Worm (Caenorhabditis elegans) whole organism, young adult: ENCODE measurements around the gene ergi-1.
A peak's percentile ranks its signal among the peaks of the same experiment; 100 is the strongest.

Experiments
- B0035.1 ChIP-seq: sonication (generic microtip); optimal IDR thresholded peaks from 2 replicates; lab custom pipeline; 2016; ENCODE audit warnings: missing genetic modification characterization, mild to moderate bottlenecking, missing compliant biosample characterization, missing genotype, missing genetic modification reagents
- D2030.7 ChIP-seq: fragments of 200-800 bp; sonication (Bioruptor generic); IDR thresholded peaks from 2 replicates; pipeline ENCODE4 v1.3.6; 2022; ENCODE audit warnings: missing genetic modification reagents, missing genetic modification characterization, missing compliant biosample characterization
- Y53F4B.3 ChIP-seq: fragments of 200-800 bp; sonication (Bioruptor generic); IDR thresholded peaks from 2 replicates; pipeline ENCODE4 v1.3.6; 2022; ENCODE audit warnings: missing genetic modification reagents, missing genetic modification characterization, missing compliant biosample characterization
- ZK185.1 ChIP-seq: sonication (generic microtip); optimal IDR thresholded peaks from 2 replicates; lab custom pipeline; 2016; ENCODE audit warnings: mild to moderate bottlenecking, missing genetic modification characterization, missing compliant biosample characterization; ENCODE audit not compliant: poor library complexity, severe bottlenecking
- aptf-3 ChIP-seq: fragments of 200-800 bp; sonication (Bioruptor generic); IDR thresholded peaks from 2 replicates; pipeline ENCODE4 v1.3.6; 2022; ENCODE audit warnings: missing genetic modification characterization, missing compliant biosample characterization
- atf-7 ChIP-seq: sonication (generic microtip); optimal IDR thresholded peaks from 2 replicates; lab custom pipeline; 2017; ENCODE audit warnings: mild to moderate bottlenecking, missing genetic modification characterization, missing compliant biosample characterization
- cebp-1 ChIP-seq, 2 experiments: fragments of 200-800 bp in 1 of 2; sonication (Bioruptor generic) in 1 of 2; sonication (generic microtip) in 1 of 2; IDR thresholded peaks in 1 of 2; optimal IDR thresholded peaks in 1 of 2; 2 replicates each; pipeline versions ENCODE4 v1.3.6 to Lab custom; 2017 to 2022; ENCODE audit warnings: missing compliant biosample characterization in 2 of 2, missing genetic modification characterization in 2 of 2, mild to moderate bottlenecking in 1 of 2, missing genetic modification reagents in 1 of 2, moderate library complexity in 1 of 2
- ceh-100 ChIP-seq: fragments of 200-800 bp; sonication (Bioruptor generic); IDR thresholded peaks from 2 replicates; pipeline ENCODE4 v1.3.6; 2022; ENCODE audit warnings: missing genetic modification reagents, missing genetic modification characterization, missing compliant biosample characterization
- ceh-27 ChIP-seq: fragments of 200-800 bp; sonication (Bioruptor generic); optimal IDR thresholded peaks from 2 replicates; lab custom pipeline; 2018; ENCODE audit warnings: mild to moderate bottlenecking, missing genetic modification characterization, moderate library complexity, missing compliant biosample characterization
- dox-1 ChIP-seq: fragments of 200-800 bp; sonication (Bioruptor generic); IDR thresholded peaks from 2 replicates; pipeline ENCODE4 v1.3.6; 2022; ENCODE audit warnings: missing genetic modification reagents, missing genetic modification characterization, missing compliant biosample characterization
- dpff-1 ChIP-seq: sonication (generic microtip); optimal IDR thresholded peaks from 2 replicates; lab custom pipeline; 2017; ENCODE audit warnings: mild to moderate bottlenecking, missing genetic modification characterization, missing compliant biosample characterization
- dpl-1 ChIP-seq: fragments of 150-350 bp; optimal IDR thresholded peaks from 2 replicates; lab custom pipeline; 2014; ENCODE audit warnings: missing biosample characterization, missing genetic modification reagents, missing genetic modification characterization
- efl-1 ChIP-seq: fragments of 150-350 bp; optimal IDR thresholded peaks from 2 replicates; lab custom pipeline; 2014; ENCODE audit warnings: missing biosample characterization, missing genetic modification reagents, missing genetic modification characterization
- egl-44 ChIP-seq: fragments of 200-800 bp; sonication (Bioruptor generic); IDR thresholded peaks from 2 replicates; pipeline ENCODE4 v1.3.6; 2022; ENCODE audit warnings: missing genetic modification reagents, missing genetic modification characterization, missing compliant biosample characterization
- hlh-26 ChIP-seq: fragments of 200-800 bp; sonication (Bioruptor generic); conservative IDR thresholded peaks from 2 replicates; pipeline ENCODE4 v1.3.6; 2022; ENCODE audit warnings: missing genetic modification reagents, missing genetic modification characterization, missing compliant biosample characterization
- hsf-1 ChIP-seq: fragments of 200-800 bp; sonication (Bioruptor generic); IDR thresholded peaks from 2 replicates; pipeline ENCODE4 v1.3.6; 2022; ENCODE audit warnings: missing genetic modification reagents, missing genetic modification characterization, missing compliant biosample characterization
- let-607 ChIP-seq, 2 experiments: fragments of 200-800 bp in 1 of 2; sonication (Bioruptor generic) in 1 of 2; sonication (generic microtip) in 1 of 2; optimal IDR thresholded peaks; 2 replicates each; lab custom pipeline; 2016 to 2018; ENCODE audit warnings: mild to moderate bottlenecking in 2 of 2, missing compliant biosample characterization in 2 of 2, missing genetic modification characterization in 2 of 2, moderate library complexity in 2 of 2, missing genotype in 1 of 2
- lin-26 ChIP-seq: fragments of 200-800 bp; sonication (Bioruptor generic); IDR thresholded peaks from 2 replicates; pipeline ENCODE4 v1.3.6; 2022; ENCODE audit warnings: missing genetic modification reagents, missing genetic modification characterization, missing compliant biosample characterization
- lin-35 ChIP-seq, 3 experiments: fragments of 150-350 bp in 2 of 3; sonication (generic microtip) in 1 of 3; optimal IDR thresholded peaks; 2 replicates each; lab custom pipeline; 2014 to 2018; ENCODE audit warnings: missing biosample characterization in 3 of 3, missing genetic modification characterization in 3 of 3, missing genetic modification reagents in 3 of 3
- madf-10 ChIP-seq: sonication (generic microtip); optimal IDR thresholded peaks from 2 replicates; lab custom pipeline; 2016; ENCODE audit warnings: mild to moderate bottlenecking, missing genetic modification characterization, missing compliant biosample characterization
- madf-3 ChIP-seq: fragments of 200-800 bp; sonication (Bioruptor generic); IDR thresholded peaks from 2 replicates; pipeline ENCODE4 v1.3.6; 2022; ENCODE audit warnings: missing genetic modification reagents, missing genetic modification characterization, missing compliant biosample characterization
- madf-6 ChIP-seq: fragments of 200-800 bp; sonication (Bioruptor generic); IDR thresholded peaks from 2 replicates; pipeline ENCODE4 v1.3.6; 2022; ENCODE audit warnings: missing genetic modification reagents, missing genetic modification characterization, missing compliant biosample characterization
- mxl-1 ChIP-seq: sonication (generic microtip); optimal IDR thresholded peaks from 2 replicates; lab custom pipeline; 2016; ENCODE audit warnings: missing genetic modification characterization, missing compliant biosample characterization
- nhr-179 ChIP-seq: sonication (generic microtip); optimal IDR thresholded peaks from 2 replicates; lab custom pipeline; 2016; ENCODE audit warnings: mild to moderate bottlenecking, missing genetic modification characterization, missing compliant biosample characterization
- nhr-27 ChIP-seq: fragments of 200-800 bp; sonication (Bioruptor generic); optimal IDR thresholded peaks from 2 replicates; lab custom pipeline; 2018; ENCODE audit warnings: mild to moderate bottlenecking, missing genetic modification characterization, moderate library complexity, missing compliant biosample characterization
- nhr-80 ChIP-seq: sonication (generic microtip); optimal IDR thresholded peaks from 2 replicates; lab custom pipeline; 2016; ENCODE audit warnings: missing genetic modification characterization, missing compliant biosample characterization
- pha-4 ChIP-seq: fragments of 150-350 bp; sonication (generic microtip); optimal IDR thresholded peaks from 2 replicates; lab custom pipeline; 2014; ENCODE audit warnings: missing biosample characterization, missing genetic modification reagents, missing genetic modification characterization
- rec-8 ChIP-seq, 2 experiments: sonication (generic microtip); optimal IDR thresholded peaks; 2 replicates each; lab custom pipeline; 2016; ENCODE audit warnings: mild to moderate bottlenecking in 2 of 2, missing genetic modification characterization in 2 of 2, missing genetic modification reagents in 2 of 2, missing genotype in 2 of 2, missing biosample characterization in 1 of 2, missing compliant biosample characterization in 1 of 2, moderate library complexity in 1 of 2
- snpc-1.1 ChIP-seq: sonication (generic microtip); optimal IDR thresholded peaks from 2 replicates; lab custom pipeline; 2017; ENCODE audit warnings: missing genetic modification characterization, mild to moderate bottlenecking, missing compliant biosample characterization, antibody characterized with exemption, moderate library complexity, missing genotype, missing genetic modification reagents; ENCODE audit not compliant: insufficient read depth
- unc-130 ChIP-seq: sonication (generic microtip); optimal IDR thresholded peaks from 2 replicates; lab custom pipeline; 2016; ENCODE audit warnings: missing genetic modification reagents, missing genetic modification characterization, missing compliant biosample characterization
- unc-62 ChIP-seq: fragments of 150-350 bp; optimal IDR thresholded peaks from 2 replicates; lab custom pipeline; 2014; ENCODE audit warnings: missing biosample characterization, missing genetic modification reagents, missing genetic modification characterization
- xnd-1 ChIP-seq: sonication (generic microtip); optimal IDR thresholded peaks from 2 replicates; lab custom pipeline; 2016; ENCODE audit warnings: missing genotype, missing genetic modification reagents, missing genetic modification characterization, missing compliant biosample characterization
- zfh-2 ChIP-seq: fragments of 200-800 bp; sonication (Bioruptor generic); conservative IDR thresholded peaks from 2 replicates; pipeline ENCODE4 v1.3.6; 2022; ENCODE audit warnings: missing genetic modification reagents, missing genetic modification characterization, missing compliant biosample characterization
- ztf-22 ChIP-seq: fragments of 200-800 bp; sonication (Bioruptor generic); optimal IDR thresholded peaks from 2 replicates; lab custom pipeline; 2018; ENCODE audit warnings: mild to moderate bottlenecking, missing genetic modification characterization, moderate library complexity, missing compliant biosample characterization
- ztf-3 ChIP-seq: fragments of 200-800 bp; sonication (Bioruptor generic); optimal IDR thresholded peaks from 2 replicates; lab custom pipeline; 2018; ENCODE audit warnings: mild to moderate bottlenecking, missing genetic modification characterization, missing compliant biosample characterization

The ergi-1 gene

ce11 chrX:2018848-2019247 is 16.2 kb downstream of the ergi-1 start, which contains the start of gene Y102A11A.3:
Gene Y102A11A.3, plus strand, starts transcription at chrX:2019148.
- TF ChIP-seq rec-8 (tag; optimal IDR thresholded peaks at IDR 0.05; lab: Kevin White, UChicago) (no peak), unc-130 (GFP tag; lab: Kevin White, UChicago) (no peak), efl-1 (GFP tag; lab: Kevin White, UChicago) (no peak), nhr-179 (no peak), nhr-27 (tag; lab: Kevin White, UChicago) (no peak), Y53F4B.3 (GFP tag; lab: Robert Waterston, UW) (no peak), dpff-1 (no peak), B0035.1 (tag; lab: Kevin White, UChicago) (no peak), madf-3 (GFP tag; lab: Robert Waterston, UW) (no peak)

- TF ChIP-seq dox-1: no peak
- peak in 1 of 2 experiments; percentile 50 for TF ChIP-seq let-607 (tag; optimal IDR thresholded peaks at IDR 0.05; lab: Kevin White, UChicago)
- TF ChIP-seq nhr-80 (tag; lab: Kevin White, UChicago): peak; percentile 86
- TF ChIP-seq, all 124 proteins: peak for 2
Measured at ce11 chrX:2018211-2018610, 16.9 kb downstream of the ergi-1 start.

- TF ChIP-seq pha-4 (tag; lab: Kevin White, UChicago): peak; percentile 47
- TF ChIP-seq madf-6: no peak
- TF ChIP-seq cebp-1 (GFP tag; IDR thresholded peaks at IDR 0.05; lab: Robert Waterston, UW): no peak
- peak; percentile 45 for TF ChIP-seq cebp-1 (tag; optimal IDR thresholded peaks at IDR 0.05; lab: Kevin White, UChicago)
- TF ChIP-seq hsf-1 (GFP tag; lab: Robert Waterston, UW): no peak
- TF ChIP-seq mxl-1 (tag; lab: Kevin White, UChicago): no peak
- no peak for TF ChIP-seq ceh-27
- TF ChIP-seq atf-7 (tag; lab: Kevin White, UChicago): peak; percentile 41
- no peak for TF ChIP-seq ceh-100 (GFP tag; lab: Robert Waterston, UW)
- TF ChIP-seq madf-10: no peak
- peak; percentile 43 to 65 for TF ChIP-seq let-607 (tag; optimal IDR thresholded peaks at IDR 0.05; lab: Kevin White, UChicago)
- TF ChIP-seq nhr-27 (tag; lab: Kevin White, UChicago): no peak
- peak; percentile 34 for TF ChIP-seq unc-62
- no peak for TF ChIP-seq aptf-3 (GFP tag; lab: Robert Waterston, UW)
- TF ChIP-seq lin-26: no peak
- no peak for TF ChIP-seq D2030.7 (GFP tag; lab: Robert Waterston, UW)
- peak; percentile 29 for TF ChIP-seq ztf-22
- TF ChIP-seq lin-35 (GFP tag; optimal IDR thresholded peaks at IDR 0.05; lab: Kevin White, UChicago): no peak
- TF ChIP-seq ZK185.1 (tag; lab: Kevin White, UChicago): no peak
- no peak for TF ChIP-seq xnd-1 (tag; lab: Kevin White, UChicago)
- no peak for TF ChIP-seq zfh-2 (GFP tag; lab: Robert Waterston, UW)
- TF ChIP-seq snpc-1.1 (tag; lab: Kevin White, UChicago): no peak
- peak; percentile 60; the same call in 1 of the 2 replicates for TF ChIP-seq dox-1
- TF ChIP-seq nhr-80 (tag; lab: Kevin White, UChicago): peak; percentile 96
- TF ChIP-seq dpl-1 (GFP tag; lab: Kevin White, UChicago): no peak
- TF ChIP-seq egl-44 (GFP tag; lab: Robert Waterston, UW): 0 out of 2 replicates have a peak, but pooled peaks have one; percentile 16
- TF ChIP-seq ztf-3: no peak
- TF ChIP-seq hlh-26 (GFP tag; lab: Robert Waterston, UW): no peak
Measured at ce11 chrX:2014521-2014920, 20.6 kb downstream of the ergi-1 start.
